Worm (Caenorhabditis elegans) whole organism, L4 larva: Measurements from ENCODE around the gene C56G2.4.

ENCODE experiments used
- F49E8.2 ChIP-seq: sonication (generic microtip); optimal IDR thresholded peaks from 2 replicates; lab custom pipeline; 2016; ENCODE audit warnings: missing compliant biosample characterization, mild to moderate bottlenecking, missing genetic modification characterization, borderline replicate concordance
- T20F7.1 ChIP-seq: fragments of 200-800 bp; sonication (Bioruptor generic); optimal IDR thresholded peaks from 2 replicates; lab custom pipeline; 2018; ENCODE audit warnings: mild to moderate bottlenecking, missing genetic modification characterization, missing compliant biosample characterization
- T26A8.4 ChIP-seq: fragments of 200-800 bp; sonication (Bioruptor generic); IDR thresholded peaks from 2 replicates; pipeline ENCODE4 v1.3.6; 2022; ENCODE audit warnings: missing genetic modification characterization, missing compliant biosample characterization
- Y105C5A.15 ChIP-seq: fragments of 200-800 bp; sonication (Bioruptor generic); IDR thresholded peaks from 2 replicates; pipeline ENCODE4 v1.3.6; 2022; ENCODE audit warnings: missing genetic modification characterization, missing compliant biosample characterization
- Y5F2A.4 ChIP-seq: fragments of 200-800 bp; sonication (Bioruptor generic); optimal IDR thresholded peaks from 2 replicates; lab custom pipeline; 2018; ENCODE audit warnings: mild to moderate bottlenecking, missing genetic modification characterization, missing compliant biosample characterization
- Y75B8A.6 ChIP-seq: fragments of 200-800 bp; sonication (Bioruptor generic); IDR thresholded peaks from 2 replicates; pipeline ENCODE4 v1.3.6; 2022; ENCODE audit warnings: missing genetic modification reagents, missing genetic modification characterization, missing compliant biosample characterization
- aha-1 ChIP-seq: fragments of 150-350 bp; peaks from one replicate; lab custom pipeline; 2014; ENCODE audit warnings: missing biosample characterization, missing genetic modification characterization
- aly-2 ChIP-seq: sonication (generic microtip); optimal IDR thresholded peaks from 2 replicates; lab custom pipeline; 2018; ENCODE audit warnings: missing biosample characterization, missing genetic modification characterization
- ceh-28 ChIP-seq: fragments of 150-350 bp; optimal IDR thresholded peaks from 2 replicates; lab custom pipeline; 2014; ENCODE audit warnings: missing biosample characterization, missing genetic modification reagents, missing genetic modification characterization
- ceh-32 ChIP-seq: sonication (generic microtip); optimal IDR thresholded peaks from 2 replicates; lab custom pipeline; 2016; ENCODE audit warnings: mild to moderate bottlenecking, missing genetic modification characterization, missing compliant biosample characterization; ENCODE audit not compliant: poor library complexity
- ceh-62 ChIP-seq: sonication (generic microtip); optimal IDR thresholded peaks from 2 replicates; lab custom pipeline; 2017; ENCODE audit warnings: missing biosample characterization, missing genetic modification characterization
- ces-1 ChIP-seq: fragments of 150-350 bp; sonication (generic microtip); optimal IDR thresholded peaks from 4 replicates; lab custom pipeline; 2014; ENCODE audit warnings: missing biosample characterization, missing genetic modification reagents, missing genetic modification characterization
- ctbp-1 ChIP-seq: fragments of 200-800 bp; sonication (Bioruptor generic); IDR thresholded peaks from 2 replicates; pipeline ENCODE4 v1.3.6; 2022; ENCODE audit warnings: missing genetic modification reagents, missing genetic modification characterization, missing compliant biosample characterization
- daf-16 ChIP-seq, 3 experiments: sonication (generic microtip); optimal IDR thresholded peaks; 2 replicates each; lab custom pipeline; 2016 to 2017; ENCODE audit warnings: missing genetic modification characterization in 3 of 3, missing genetic modification reagents in 3 of 3, mild to moderate bottlenecking in 2 of 3, missing compliant biosample characterization in 2 of 3, missing biosample characterization in 1 of 3, moderate library complexity in 1 of 3
- daf-19 ChIP-seq: fragments of 200-800 bp; sonication (Bioruptor generic); conservative IDR thresholded peaks from 2 replicates; pipeline ENCODE4 v1.3.6; 2022; ENCODE audit warnings: missing genetic modification characterization, missing compliant biosample characterization
- dmd-8 ChIP-seq: fragments of 200-800 bp; sonication (Bioruptor generic); IDR thresholded peaks from 2 replicates; pipeline ENCODE4 v1.3.6; 2022; ENCODE audit warnings: missing genetic modification characterization, missing compliant biosample characterization
- egl-27 ChIP-seq: sonication (generic microtip); optimal IDR thresholded peaks from 3 replicates; lab custom pipeline; 2017; ENCODE audit warnings: missing biosample characterization, missing genetic modification reagents, missing genetic modification characterization
- fkh-10 ChIP-seq: fragments of 150-350 bp; optimal IDR thresholded peaks from 2 replicates; lab custom pipeline; 2014; ENCODE audit warnings: missing biosample characterization, missing genetic modification reagents, missing genetic modification characterization
- fos-1 ChIP-seq: fragments of 150-350 bp; optimal IDR thresholded peaks from 2 replicates; lab custom pipeline; 2014; ENCODE audit warnings: missing biosample characterization, missing genetic modification characterization
- jun-1 ChIP-seq: fragments of 150-350 bp; optimal IDR thresholded peaks from 2 replicates; lab custom pipeline; 2014; ENCODE audit warnings: missing biosample characterization, missing genetic modification reagents, missing genetic modification characterization
- lim-7 ChIP-seq: fragments of 200-800 bp; sonication (Bioruptor generic); IDR thresholded peaks from 2 replicates; pipeline ENCODE4 v1.3.6; 2022; ENCODE audit warnings: missing genetic modification characterization, missing compliant biosample characterization
- lin-13 ChIP-seq: fragments of 150-350 bp; optimal IDR thresholded peaks from 2 replicates; lab custom pipeline; 2014; ENCODE audit warnings: missing biosample characterization, missing genetic modification reagents, missing genetic modification characterization
- lin-15B ChIP-seq: fragments of 150-350 bp; sonication (generic microtip); optimal IDR thresholded peaks from 3 replicates; lab custom pipeline; 2014; ENCODE audit warnings: missing biosample characterization, missing genetic modification characterization
- lin-38 ChIP-seq: fragments of 200-800 bp; sonication (Bioruptor generic); IDR thresholded peaks from 2 replicates; pipeline ENCODE4 v1.3.6; 2022; ENCODE audit warnings: missing genetic modification reagents, missing genetic modification characterization, missing compliant biosample characterization
- lsy-2 ChIP-seq, 2 experiments: fragments of 150-350 bp in 1 of 2; sonication (generic microtip) in 1 of 2; optimal IDR thresholded peaks; 2 replicates each; lab custom pipeline; 2014 to 2017; ENCODE audit warnings: missing biosample characterization in 2 of 2, missing genetic modification characterization in 2 of 2
- mdl-1 ChIP-seq, 2 experiments: fragments of 150-350 bp in 1 of 2; sonication (generic microtip) in 1 of 2; optimal IDR thresholded peaks; 2 replicates each; lab custom pipeline; 2014 to 2017; ENCODE audit warnings: missing biosample characterization in 2 of 2, missing genetic modification characterization in 2 of 2
- mxl-2 ChIP-seq: fragments of 200-800 bp; sonication (Bioruptor generic); conservative IDR thresholded peaks from 2 replicates; pipeline ENCODE4 v1.3.6; 2022; ENCODE audit warnings: missing genetic modification reagents, missing genetic modification characterization, missing compliant biosample characterization
- nhr-28 ChIP-seq: fragments of 150-350 bp; optimal IDR thresholded peaks from 2 replicates; lab custom pipeline; 2014; ENCODE audit warnings: missing biosample characterization, missing genetic modification characterization
- nhr-76 ChIP-seq: fragments of 150-350 bp; optimal IDR thresholded peaks from 2 replicates; lab custom pipeline; 2014; ENCODE audit warnings: missing biosample characterization, missing genetic modification characterization
- pqm-1 ChIP-seq: sonication (generic microtip); optimal IDR thresholded peaks from 2 replicates; lab custom pipeline; 2017; ENCODE audit warnings: missing biosample characterization, missing genetic modification characterization
- sdz-12 ChIP-seq: fragments of 200-800 bp; sonication (Bioruptor generic); optimal IDR thresholded peaks from 2 replicates; lab custom pipeline; 2018; ENCODE audit warnings: mild to moderate bottlenecking, missing genetic modification characterization, missing compliant biosample characterization
- set-16 ChIP-seq: fragments of 200-800 bp; sonication (Bioruptor generic); IDR thresholded peaks from 2 replicates; pipeline ENCODE4 v1.3.6; 2022; ENCODE audit warnings: missing genetic modification reagents, missing genetic modification characterization, missing compliant biosample characterization
- spr-3 ChIP-seq: fragments of 200-800 bp; sonication (Bioruptor generic); optimal IDR thresholded peaks from 2 replicates; lab custom pipeline; 2018; ENCODE audit warnings: mild to moderate bottlenecking, missing genetic modification characterization, missing compliant biosample characterization
- tag-97 ChIP-seq: fragments of 200-800 bp; sonication (Bioruptor generic); IDR thresholded peaks from 2 replicates; pipeline ENCODE4 v1.3.6; 2022; ENCODE audit warnings: missing genetic modification characterization, missing compliant biosample characterization
- unc-130 ChIP-seq: sonication (generic microtip); optimal IDR thresholded peaks from 2 replicates; lab custom pipeline; 2016; ENCODE audit warnings: missing genetic modification reagents, missing genetic modification characterization, missing compliant biosample characterization
- vab-7 ChIP-seq: fragments of 200-800 bp; sonication (Bioruptor generic); IDR thresholded peaks from 2 replicates; pipeline ENCODE4 v1.3.6; 2022; ENCODE audit warnings: missing genetic modification reagents, missing genetic modification characterization, missing compliant biosample characterization
- zag-1 ChIP-seq: fragments of 150-350 bp; optimal IDR thresholded peaks from 2 replicates; lab custom pipeline; 2014; ENCODE audit warnings: missing biosample characterization, missing genetic modification characterization
- zip-2 ChIP-seq: fragments of 150-350 bp; optimal IDR thresholded peaks from 2 replicates; lab custom pipeline; 2014; ENCODE audit warnings: missing biosample characterization, missing genetic modification characterization
- ztf-11 ChIP-seq: fragments of 150-350 bp; optimal IDR thresholded peaks from 2 replicates; lab custom pipeline; 2014; ENCODE audit warnings: missing biosample characterization, missing genetic modification characterization
- ztf-7 ChIP-seq: fragments of 150-350 bp; optimal IDR thresholded peaks from 2 replicates; lab custom pipeline; 2014; ENCODE audit warnings: missing biosample characterization, missing genetic modification characterization

Gene C56G2.4

DNA sequence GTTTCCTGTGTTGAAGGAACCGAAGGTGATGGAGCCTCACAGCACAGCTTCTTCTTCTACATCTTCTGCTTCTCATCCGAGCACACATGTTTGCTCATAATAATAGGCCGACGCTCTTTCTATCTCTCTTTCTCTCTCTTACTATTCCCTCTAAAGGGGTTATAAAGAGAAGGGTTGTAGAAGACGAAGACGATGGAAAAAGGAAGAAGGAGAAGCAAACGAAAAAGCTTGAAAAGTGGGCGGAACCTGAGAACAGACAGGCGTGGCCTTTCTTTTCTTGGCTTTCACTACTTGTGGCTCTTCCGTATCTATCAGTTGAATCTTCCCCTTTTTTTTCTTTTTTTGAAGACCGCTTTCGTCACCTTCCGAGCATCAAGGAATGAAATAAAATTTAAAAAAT is 23.7 kb upstream of the C56G2.4 start:
- TF ChIP-seq unc-130 (GFP tag; lab: Kevin White, UChicago) (no peak), ctbp-1 (GFP tag; lab: Robert Waterston, UW) (0 out of 2 replicates have a peak, but pooled peaks have one; percentile 27), zag-1 (tag; lab: Kevin White, UChicago) (no peak), tag-97 (GFP tag; lab: Robert Waterston, UW) (no peak), ceh-62 (no peak), nhr-76 (no peak), fkh-10 (peak; percentile 32)

DNA sequence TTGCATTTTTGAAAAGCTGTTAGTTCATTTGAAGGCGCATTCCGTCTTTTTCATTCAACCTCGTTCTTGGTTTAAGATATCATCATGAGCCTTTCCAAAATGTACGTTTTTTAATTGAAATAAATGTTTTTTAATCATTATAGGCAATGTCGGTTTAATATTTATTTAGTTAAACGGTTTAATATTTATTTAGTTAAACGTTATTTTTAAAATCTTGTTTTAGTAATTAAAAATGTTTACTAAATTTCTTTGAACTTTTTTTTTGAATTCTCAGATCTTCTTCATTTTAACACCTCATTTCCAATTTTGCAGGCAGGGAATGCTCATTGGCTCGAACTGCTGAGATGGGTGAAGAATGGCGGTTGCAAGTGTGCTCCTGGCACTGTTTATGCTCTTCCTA is 22.5 kb upstream of the C56G2.4 start, which contains the start of gene gar-2:
Gene gar-2, plus strand, starts transcription at position 301 of the 400 bp plus-strand sequence.
- TF ChIP-seq ztf-7 (tag; lab: Kevin White, UChicago) (no peak), aly-2 (no peak), Y75B8A.6 (GFP tag; lab: Robert Waterston, UW) (no peak), zag-1 (tag; lab: Kevin White, UChicago) (no peak), lin-38 (GFP tag; lab: Robert Waterston, UW) (no peak), Y105C5A.15 (GFP tag; lab: Robert Waterston, UW) (no peak), daf-16 (GFP tag; optimal IDR thresholded peaks at IDR 0.05; lab: Kevin White, UChicago) (no peak), daf-16 (tag; optimal IDR thresholded peaks at IDR 0.05; lab: Kevin White, UChicago) (no peak), egl-27 (tag; lab: Kevin White, UChicago) (no peak), vab-7 (GFP tag; lab: Robert Waterston, UW) (no peak), tag-97 (GFP tag; lab: Robert Waterston, UW) (no peak), T26A8.4 (GFP tag; lab: Robert Waterston, UW) (no peak), set-16 (GFP tag; lab: Robert Waterston, UW) (no peak), nhr-28 (no peak), fkh-10 (no peak), ces-1 (GFP tag; lab: Kevin White, UChicago) (no peak), pqm-1 (tag; lab: Kevin White, UChicago) (no peak)

DNA sequence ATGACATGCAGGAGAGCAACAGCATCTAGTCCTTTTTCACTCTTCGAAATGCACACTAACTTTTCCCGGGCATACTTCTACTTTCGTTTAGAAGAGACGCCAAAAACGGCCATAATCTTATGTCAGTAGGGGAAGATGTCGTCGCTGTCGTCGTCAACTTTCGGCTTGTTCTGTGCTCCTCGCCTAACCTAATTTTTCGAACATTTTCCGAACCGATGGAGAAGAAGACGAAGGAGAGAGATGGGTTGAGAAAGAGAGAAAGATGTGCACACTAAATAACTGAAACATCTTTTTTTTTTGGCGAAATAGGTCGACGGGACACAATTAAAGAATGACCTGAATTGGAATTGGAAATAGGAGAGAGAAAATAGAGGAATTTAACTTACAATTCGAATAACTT is 21.2 kb upstream of the C56G2.4 start:
- no peak for TF ChIP-seq aha-1
- TF ChIP-seq daf-16 (GFP tag; optimal IDR thresholded peaks at IDR 0.05; lab: Kevin White, UChicago): no peak
- no peak for TF ChIP-seq daf-16 (tag; optimal IDR thresholded peaks at IDR 0.05; lab: Kevin White, UChicago)
- no peak for TF ChIP-seq lin-38 (GFP tag; lab: Robert Waterston, UW)
- TF ChIP-seq dmd-8 (GFP tag; lab: Robert Waterston, UW): no peak
- TF ChIP-seq ceh-28 (tag; lab: Kevin White, UChicago): no peak
- no peak for TF ChIP-seq Y5F2A.4
- peak; percentile 39 for TF ChIP-seq fkh-10
- TF ChIP-seq lim-7 (GFP tag; lab: Robert Waterston, UW): no peak
- no peak for TF ChIP-seq zag-1 (tag; lab: Kevin White, UChicago)
- TF ChIP-seq daf-19 (GFP tag; lab: Robert Waterston, UW): no peak
- no peak for TF ChIP-seq zip-2 (tag; lab: Kevin White, UChicago)
- no peak for TF ChIP-seq ceh-32
- TF ChIP-seq ces-1 (GFP tag; lab: Kevin White, UChicago): peak; percentile 61
- TF ChIP-seq fos-1 (tag; lab: Kevin White, UChicago): no peak

DNA sequence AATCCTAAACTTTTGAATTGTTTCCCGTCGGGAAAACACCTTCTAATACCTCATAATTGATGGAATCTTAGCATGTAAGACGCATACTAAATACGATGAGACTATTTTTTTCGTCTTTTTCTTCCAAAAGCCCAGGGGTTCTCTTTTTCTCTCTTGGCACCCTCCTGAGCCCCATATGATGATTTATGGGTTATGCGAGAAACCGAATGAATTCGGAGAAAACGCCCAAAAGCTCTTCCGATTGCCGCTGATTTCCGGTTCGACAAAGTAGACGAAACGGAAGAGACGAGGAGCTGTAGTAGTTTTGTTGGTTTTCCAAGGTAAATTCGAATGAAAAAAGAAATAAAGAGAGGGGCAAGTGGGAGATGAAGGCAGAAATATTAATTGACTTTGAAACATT is 20.1 kb upstream of the C56G2.4 start:
- no peak for TF ChIP-seq fkh-10
- no peak for TF ChIP-seq T20F7.1
- no peak for TF ChIP-seq mxl-2 (GFP tag; lab: Robert Waterston, UW)
- TF ChIP-seq spr-3: no peak
- TF ChIP-seq lsy-2 (tag; optimal IDR thresholded peaks at IDR 0.05; lab: Kevin White, UChicago): no peak
- no peak for TF ChIP-seq sdz-12 (GFP tag; lab: Kevin White, UChicago)
- no peak for TF ChIP-seq Y75B8A.6 (GFP tag; lab: Robert Waterston, UW)
- TF ChIP-seq lin-15B (tag; lab: Kevin White, UChicago): no peak
- no peak for TF ChIP-seq mdl-1 (tag; optimal IDR thresholded peaks at IDR 0.05; lab: Kevin White, UChicago)
- TF ChIP-seq fos-1 (tag; lab: Kevin White, UChicago): no peak
- TF ChIP-seq ztf-11 (tag; lab: Kevin White, UChicago): no peak
- TF ChIP-seq nhr-28: no peak
- TF ChIP-seq F49E8.2 (tag; lab: Kevin White, UChicago): no peak
- TF ChIP-seq lin-13: no peak
- no peak for TF ChIP-seq jun-1 (tag; lab: Kevin White, UChicago)
